Fruit fly (Drosophila melanogaster) whole organism, wandering third instar larva: ENCODE data around the gene CG5111.

Experiments
- Abd-B ChIP-seq: fragments of >200 bp; optimal IDR thresholded peaks from 2 replicates; lab custom pipeline; 2017; ENCODE audit warnings: missing biosample characterization, missing genetic modification characterization
- CG32264 ChIP-seq: fragments of 200-800 bp; sonication (Bioruptor generic); optimal IDR thresholded peaks from 2 replicates; lab custom pipeline; 2016; ENCODE audit warnings: missing biosample characterization, missing genetic modification characterization
- CG9705 ChIP-seq: fragments of 200-800 bp; sonication (Bioruptor generic); optimal IDR thresholded peaks from 2 replicates; lab custom pipeline; 2018; ENCODE audit warnings: missing biosample characterization, mild to moderate bottlenecking, missing genetic modification characterization
- CrebA ChIP-seq: fragments of 200-800 bp; sonication (Bioruptor generic); optimal IDR thresholded peaks from 2 replicates; lab custom pipeline; 2016; ENCODE audit warnings: missing biosample characterization, mild to moderate bottlenecking, missing genetic modification characterization, borderline replicate concordance
- Dfd ChIP-seq: fragments of >200 bp; optimal IDR thresholded peaks from 2 replicates; lab custom pipeline; 2017; ENCODE audit warnings: missing biosample characterization, missing genetic modification characterization
- Dif ChIP-seq: fragments of 200-275, 200-300 bp; sonication (Bioruptor generic); optimal IDR thresholded peaks from 2 replicates; lab custom pipeline; 2018; ENCODE audit warnings: missing biosample characterization, missing genetic modification characterization; ENCODE audit not compliant: partially characterized antibody
- GATAd ChIP-seq: sonication (Bioruptor generic); optimal IDR thresholded peaks from 2 replicates; lab custom pipeline; 2016; ENCODE audit warnings: missing biosample characterization, missing genetic modification characterization
- HLH106 ChIP-seq: fragments of 200-800 bp; optimal IDR thresholded peaks from 3 replicates; lab custom pipeline; 2019; ENCODE audit warnings: missing biosample characterization, mild to moderate bottlenecking, missing genetic modification characterization, moderate library complexity
- Hnf4 ChIP-seq: fragments of 200-800 bp; sonication (Bioruptor generic); optimal IDR thresholded peaks from 2 replicates; lab custom pipeline; 2016; ENCODE audit warnings: missing biosample characterization, mild to moderate bottlenecking, missing genetic modification characterization
- Hr78 ChIP-seq: fragments of >200 bp; optimal IDR thresholded peaks from 2 replicates; lab custom pipeline; 2017; ENCODE audit warnings: missing biosample characterization, missing genetic modification characterization
- Hr83 ChIP-seq: fragments of 200-300 bp; sonication (Bioruptor generic); optimal IDR thresholded peaks from 2 replicates; lab custom pipeline; 2016; ENCODE audit warnings: missing biosample characterization, mild to moderate bottlenecking, missing genetic modification characterization, moderate library complexity; ENCODE audit not compliant: poor library complexity, severe bottlenecking
- Jra ChIP-seq: sonication (Bioruptor generic); optimal IDR thresholded peaks from 2 replicates; lab custom pipeline; 2016; ENCODE audit warnings: missing biosample characterization, missing genetic modification characterization
- Mio ChIP-seq: sonication (Bioruptor generic); optimal IDR thresholded peaks from 2 replicates; lab custom pipeline; 2016; ENCODE audit warnings: missing biosample characterization, missing genetic modification characterization
- Myc ChIP-seq: fragments of >200 bp; optimal IDR thresholded peaks from 2 replicates; lab custom pipeline; 2017
- N ChIP-seq: fragments of >200 bp; optimal IDR thresholded peaks from 2 replicates; lab custom pipeline; 2018; ENCODE audit warnings: missing biosample characterization, missing external identifiers, missing genetic modification characterization
- OdsH ChIP-seq: fragments of 200-800 bp; sonication (Bioruptor generic); optimal IDR thresholded peaks from 2 replicates; lab custom pipeline; 2016; ENCODE audit warnings: missing biosample characterization, mild to moderate bottlenecking, missing genetic modification characterization
- Rel ChIP-seq, 2 experiments: fragments of 200-800 bp; sonication (Bioruptor generic) in 1 of 2; optimal IDR thresholded peaks; 2 replicates in 1 of 2; 3 replicates in 1 of 2; lab custom pipeline; 2016 to 2019; ENCODE audit warnings: mild to moderate bottlenecking in 2 of 2, missing biosample characterization in 2 of 2, missing genetic modification characterization in 2 of 2, moderate library complexity in 1 of 2
- Sp1 ChIP-seq: fragments of 200-800 bp; sonication (Bioruptor generic); optimal IDR thresholded peaks from 3 replicates; lab custom pipeline; 2019; ENCODE audit warnings: missing biosample characterization, mild to moderate bottlenecking, missing genetic modification characterization, moderate library complexity
- Vsx2 ChIP-seq: fragments of 200-300, 225-300 bp; sonication (Bioruptor generic); optimal IDR thresholded peaks from 2 replicates; lab custom pipeline; 2018; ENCODE audit warnings: missing biosample characterization, missing genetic modification characterization; ENCODE audit not compliant: partially characterized antibody
- br ChIP-seq: fragments of 200-800 bp; sonication (Bioruptor generic); optimal IDR thresholded peaks from 2 replicates; lab custom pipeline; 2016; ENCODE audit warnings: missing biosample characterization, missing genetic modification characterization
- brk ChIP-seq: fragments of 200-800 bp; sonication (Bioruptor generic); optimal IDR thresholded peaks from 2 replicates; lab custom pipeline; 2016; ENCODE audit warnings: missing biosample characterization, mild to moderate bottlenecking, missing genetic modification characterization
- dl ChIP-seq, 2 experiments: fragments of 175-275, 200-275 bp in 1 of 2; fragments of 200-275 bp in 1 of 2; sonication (Bioruptor generic); optimal IDR thresholded peaks; lab custom pipeline; 2018; ENCODE audit warnings: mild to moderate bottlenecking in 2 of 2, missing biosample characterization in 2 of 2, missing genetic modification characterization in 2 of 2, moderate library complexity in 2 of 2; ENCODE audit not compliant: partially characterized antibody in 2 of 2, insufficient read depth in 1 of 2
- dmrt93B ChIP-seq: fragments of 200-800 bp; sonication (Bioruptor generic); optimal IDR thresholded peaks from 2 replicates; lab custom pipeline; 2018; ENCODE audit warnings: missing biosample characterization, mild to moderate bottlenecking, missing genetic modification characterization
- dsf ChIP-seq: sonication (Bioruptor generic); optimal IDR thresholded peaks from 2 replicates; lab custom pipeline; 2016; ENCODE audit warnings: missing biosample characterization, missing genetic modification characterization, borderline replicate concordance
- ey ChIP-seq: fragments of 200-800 bp; sonication (Bioruptor generic); optimal IDR thresholded peaks from 2 replicates; lab custom pipeline; 2016; ENCODE audit warnings: missing biosample characterization, missing genetic modification characterization
- foxo ChIP-seq, 2 experiments: fragments of 200-800 bp; sonication (Bioruptor generic); optimal IDR thresholded peaks; 2 replicates in 1 of 2; 3 replicates in 1 of 2; lab custom pipeline; 2016 to 2017; ENCODE audit warnings: missing biosample characterization in 2 of 2, missing genetic modification characterization in 2 of 2
- fru ChIP-seq: fragments of 200-800 bp; sonication (Bioruptor generic); optimal IDR thresholded peaks from 3 replicates; lab custom pipeline; 2016; ENCODE audit warnings: missing biosample characterization, mild to moderate bottlenecking, missing genetic modification characterization
- h ChIP-seq: fragments of 200-800 bp; sonication (Bioruptor generic); optimal IDR thresholded peaks from 3 replicates; lab custom pipeline; 2016; ENCODE audit warnings: missing biosample characterization, mild to moderate bottlenecking, missing genetic modification characterization
- jim ChIP-seq: fragments of 175-275, 200-325 bp; sonication (Bioruptor generic); optimal IDR thresholded peaks from 2 replicates; lab custom pipeline; 2016; ENCODE audit warnings: missing biosample characterization, mild to moderate bottlenecking, missing genetic modification characterization
- lola ChIP-seq: fragments of >200 bp; optimal IDR thresholded peaks from 2 replicates; lab custom pipeline; 2017; ENCODE audit warnings: missing biosample characterization, missing genetic modification characterization
- pan ChIP-seq: fragments of >200 bp; optimal IDR thresholded peaks from 2 replicates; lab custom pipeline; 2017
- psq ChIP-seq: fragments of 200-800 bp; sonication (Bioruptor generic); optimal IDR thresholded peaks from 3 replicates; lab custom pipeline; 2017; ENCODE audit warnings: missing biosample characterization, mild to moderate bottlenecking, missing genetic modification characterization, moderate library complexity
- rgr ChIP-seq: fragments of 200-800 bp; sonication (Bioruptor generic); optimal IDR thresholded peaks from 3 replicates; lab custom pipeline; 2016; ENCODE audit warnings: missing biosample characterization, mild to moderate bottlenecking, missing genetic modification characterization
- sage ChIP-seq: fragments of 200-800 bp; sonication (Bioruptor generic); optimal IDR thresholded peaks from 2 replicates; lab custom pipeline; 2016; ENCODE audit warnings: missing biosample characterization, mild to moderate bottlenecking, missing genetic modification characterization
- sv ChIP-seq: fragments of 200-800 bp; sonication (Bioruptor generic); optimal IDR thresholded peaks from 3 replicates; lab custom pipeline; 2016; ENCODE audit warnings: missing biosample characterization, missing genetic modification characterization
- tai ChIP-seq: sonication (Bioruptor generic); optimal IDR thresholded peaks from 2 replicates; lab custom pipeline; 2016; ENCODE audit warnings: missing biosample characterization, missing genetic modification characterization
- usp ChIP-seq: fragments of >200 bp; optimal IDR thresholded peaks from 2 replicates; lab custom pipeline; 2017; ENCODE audit warnings: missing biosample characterization, missing genetic modification characterization
- woc ChIP-seq: sonication (Bioruptor generic); optimal IDR thresholded peaks from 2 replicates; lab custom pipeline; 2016; ENCODE audit warnings: missing biosample characterization, mild to moderate bottlenecking, missing genetic modification characterization

CG5111 gene

DNA sequence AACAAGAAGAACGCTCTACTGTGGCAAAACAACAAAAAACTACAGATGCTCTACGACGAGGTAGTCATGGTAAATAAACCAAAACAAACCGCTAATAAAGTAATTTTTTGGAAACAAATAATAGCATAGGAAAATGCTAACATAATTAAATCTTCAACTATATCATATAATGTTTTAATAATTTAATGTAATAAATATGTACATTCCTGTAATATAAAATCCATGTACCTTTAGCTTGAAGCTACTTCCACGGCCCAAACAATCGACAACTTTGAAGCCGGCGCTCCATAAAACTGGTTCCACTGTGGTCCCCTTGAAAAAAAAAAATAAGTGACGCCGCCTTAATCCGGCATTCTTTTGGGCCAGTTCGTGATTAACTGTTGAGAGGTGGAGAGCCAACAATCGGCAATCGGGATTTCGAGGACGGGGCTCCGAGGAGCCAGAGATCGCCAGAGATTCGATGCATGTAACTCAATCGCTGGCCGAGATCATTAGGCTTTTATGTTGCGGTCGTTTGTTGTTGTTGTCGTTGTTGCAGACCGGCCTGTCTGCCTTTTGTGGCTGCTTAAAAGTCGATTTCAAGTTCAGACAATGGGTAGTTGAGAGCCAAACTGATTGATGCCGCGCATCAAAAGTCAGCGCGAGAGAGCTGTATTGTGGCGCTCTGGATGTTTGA, 43.3 kb upstream of the CG5111 start:
- TF ChIP-seq dmrt93B (GFP tag; lab: Kevin White, UChicago): peak; percentile 77
- peak; percentile 73 for TF ChIP-seq Hnf4 (GFP tag; lab: Kevin White, UChicago)
- no peak for TF ChIP-seq Dfd (GFP tag; lab: Kevin White, UChicago)
- TF ChIP-seq dl (GFP tag; optimal IDR thresholded peaks at IDR 0.05; lab: Kevin White, UChicago; ENCODE audit: insufficient read depth in 1 of 2, partially characterized antibody in 2 of 2): no peak
- no peak for TF ChIP-seq GATAd (GFP tag; lab: Kevin White, UChicago)
- TF ChIP-seq OdsH (GFP tag; lab: Kevin White, UChicago): peak; percentile 92
- no peak for TF ChIP-seq pan (lab: Kevin White, UChicago)
- TF ChIP-seq CrebA (GFP tag; lab: Kevin White, UChicago): peak; percentile 18
- peak; percentile 93 for TF ChIP-seq HLH106
- TF ChIP-seq rgr (GFP tag; lab: Kevin White, UChicago): peak; percentile 88
- TF ChIP-seq lola: no peak
- TF ChIP-seq dsf: peak; percentile 51
- TF ChIP-seq brk (GFP tag; lab: Kevin White, UChicago): peak; percentile 90
- TF ChIP-seq CG32264 (GFP tag; lab: Kevin White, UChicago): peak; percentile 17
- peak; percentile 87 for TF ChIP-seq h (GFP tag; lab: Kevin White, UChicago)
- TF ChIP-seq br (GFP tag; lab: Kevin White, UChicago): peak; percentile 42
- no peak for TF ChIP-seq Dif (GFP tag; lab: Kevin White, UChicago)
- TF ChIP-seq CG9705: peak; percentile 76
- no peak for TF ChIP-seq N (GFP tag; lab: Kevin White, UChicago)
- peak; percentile 66 for TF ChIP-seq sage (GFP tag; lab: Kevin White, UChicago)
- TF ChIP-seq psq (GFP tag; lab: Kevin White, UChicago): peak; percentile 86
- TF ChIP-seq ey (GFP tag; lab: Kevin White, UChicago): peak; percentile 75
- no peak for TF ChIP-seq Mio
- TF ChIP-seq usp (GFP tag; lab: Kevin White, UChicago): no peak
- TF ChIP-seq Myc (lab: Kevin White, UChicago): no peak
- peak in 1 of 2 experiments; percentile 93 for TF ChIP-seq foxo (GFP tag; optimal IDR thresholded peaks at IDR 0.05; lab: Kevin White, UChicago)
- peak; percentile 84 for TF ChIP-seq woc (GFP tag; lab: Kevin White, UChicago)
- TF ChIP-seq Vsx2: peak; percentile 68
- peak; percentile 52 for TF ChIP-seq Jra (GFP tag; lab: Kevin White, UChicago)
- peak; percentile 72 for TF ChIP-seq Rel (GFP tag; optimal IDR thresholded peaks at IDR 0.05; lab: Kevin White, UChicago)
- peak; percentile 62 for TF ChIP-seq Rel (tag; optimal IDR thresholded peaks at IDR 0.05; lab: Kevin White, UChicago)
- TF ChIP-seq jim (GFP tag; lab: Kevin White, UChicago): no peak
- no peak for TF ChIP-seq Hr83
- TF ChIP-seq sv: no peak
- TF ChIP-seq fru (GFP tag; lab: Kevin White, UChicago): peak; percentile 87
- TF ChIP-seq Hr78: no peak
- peak; percentile 93 for TF ChIP-seq Sp1 (GFP tag; lab: Kevin White, UChicago)
- TF ChIP-seq tai (GFP tag; lab: Kevin White, UChicago): peak; percentile 26
- no peak for TF ChIP-seq Abd-B (GFP tag; lab: Kevin White, UChicago)

dm6 chr3R:25466166-25466565, 39.9 kb upstream of the CG5111 start:
- no peak for TF ChIP-seq Hr83
- no peak for TF ChIP-seq Mio
- TF ChIP-seq Rel (GFP tag; optimal IDR thresholded peaks at IDR 0.05; lab: Kevin White, UChicago): no peak
- peak; percentile 98 for TF ChIP-seq Rel (tag; optimal IDR thresholded peaks at IDR 0.05; lab: Kevin White, UChicago)
- TF ChIP-seq tai (GFP tag; lab: Kevin White, UChicago): no peak
- TF ChIP-seq, all 38 proteins: peak for 1
